Worm (Caenorhabditis elegans): ENCODE measurements around the gene Y54G2A.52.
A peak's percentile ranks its signal among the peaks of the same experiment; 100 is the strongest.
"Not testable (repeated sequence)": the region's sequence is repeated elsewhere in the genome, so short reads cannot be mapped to it uniquely, and the experiment has no call there.

Y54G2A.52 gene

ce11 chrIV:2793956-2794355, 4.5 kb downstream of the Y54G2A.52 start:
- TF ChIP-seq mls-2 (tag; optimal IDR thresholded peaks at IDR 0.05) (no peak), bed-3 (GFP tag; optimal IDR thresholded peaks at IDR 0.05) (no peak), nhr-28 (tag; optimal IDR thresholded peaks at IDR 0.05) (no peak), ceh-39 (tag; optimal IDR thresholded peaks at IDR 0.05) (no peak), flh-1 (GFP tag; optimal IDR thresholded peaks at IDR 0.05) (no peak), ces-1 (GFP tag; optimal IDR thresholded peaks at IDR 0.05) (no peak), mep-1 (tag; optimal IDR thresholded peaks at IDR 0.05) (no peak), cnd-1 (tag; optimal IDR thresholded peaks at IDR 0.05) (no peak)

ce11 chrIV:2788389-2788788, 10.1 kb downstream of the Y54G2A.52 start, which contains the start of gene atln-1:
Gene atln-1 (plus strand): TSS chrIV:2788689.
- TF ChIP-seq drap-1 (GFP tag; optimal IDR thresholded peaks at IDR 0.05); blmp-1 (tag; optimal IDR thresholded peaks at IDR 0.05); sem-2 (GFP tag; optimal IDR thresholded peaks at IDR 0.05): not testable (repeated sequence)

ce11 chrIV:2785057-2785456, 13.4 kb downstream of the Y54G2A.52 start:
- TF ChIP-seq pha-4 (tag; optimal IDR thresholded peaks at IDR 0.05): peak; percentile 71
- peak; percentile 90 for TF ChIP-seq ces-1 (GFP tag; optimal IDR thresholded peaks at IDR 0.05)
- TF ChIP-seq unc-62 (GFP tag; optimal IDR thresholded peaks at IDR 0.05): peak; percentile 13
- TF ChIP-seq mls-2 (tag; optimal IDR thresholded peaks at IDR 0.05): no peak
- TF ChIP-seq sem-2 (GFP tag; optimal IDR thresholded peaks at IDR 0.05): no peak

DNA sequence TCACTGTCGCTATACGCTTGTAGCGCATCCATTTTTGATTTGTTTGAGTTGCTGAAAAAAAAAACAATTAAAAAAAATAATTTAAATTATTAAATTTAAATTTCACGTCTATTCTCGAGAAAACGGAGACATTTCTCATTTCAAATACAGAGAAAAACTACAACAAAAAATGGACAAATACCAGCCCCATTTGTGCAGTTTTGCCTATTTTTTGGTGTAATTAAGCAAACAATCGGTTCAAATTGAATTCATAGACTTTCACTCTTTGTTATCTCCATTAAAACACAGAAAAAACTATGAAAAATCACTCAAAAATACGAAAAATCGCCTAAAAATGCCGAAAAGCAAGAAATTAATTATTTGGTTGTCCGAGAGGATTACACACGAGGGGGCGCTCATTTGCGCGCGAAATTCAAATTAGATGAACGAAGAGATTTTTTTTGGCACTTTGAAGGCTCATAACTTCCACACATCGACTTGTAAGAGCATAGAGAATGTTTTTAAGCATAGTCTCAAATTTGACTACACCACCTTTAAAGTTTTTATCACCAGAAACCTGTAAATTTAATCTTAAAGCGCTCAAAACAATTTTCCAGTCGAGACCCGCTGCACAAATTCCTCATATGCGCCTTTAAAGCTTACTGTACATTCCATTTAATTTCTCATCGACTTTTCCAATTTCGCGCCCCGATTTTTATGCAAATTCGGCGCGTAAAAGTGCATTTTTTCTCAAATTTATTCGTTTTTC, 15.5 kb downstream of the Y54G2A.52 start, which contains the start of gene Y54G2A.12:
TSS of gene Y54G2A.12 (minus strand) at position 51 of the 748 bp plus-strand sequence.
- TF ChIP-seq ces-1 (GFP tag; optimal IDR thresholded peaks at IDR 0.05): no peak
- TF ChIP-seq flh-1 (GFP tag; optimal IDR thresholded peaks at IDR 0.05): no peak
- no peak for TF ChIP-seq ztf-11 (tag; optimal IDR thresholded peaks at IDR 0.05)
- TF ChIP-seq pha-4 (tag; optimal IDR thresholded peaks at IDR 0.05): no peak
- no peak for TF ChIP-seq unc-120 (tag; optimal IDR thresholded peaks at IDR 0.05; ENCODE audit: poor library complexity, severe bottlenecking)
- TF ChIP-seq lsy-2 (tag; optimal IDR thresholded peaks at IDR 0.05): no peak
- no peak for TF ChIP-seq ceh-43 (GFP tag; optimal IDR thresholded peaks at IDR 0.05)

- not testable (repeated sequence) for TF ChIP-seq nhr-237, ceh-39, ztf-11 (tag; optimal IDR thresholded peaks at IDR 0.05)
These were observed 20.6 kb downstream of the Y54G2A.52 start, which contains the start of gene Y54G2A.72 for ce11 chrIV:2777841-2778240. Gene Y54G2A.72 (plus strand): TSS chrIV:2778141.

ce11 chrIV:2776733-2777132, 21.8 kb downstream of the Y54G2A.52 start:
- TF ChIP-seq mep-1 (tag; optimal IDR thresholded peaks at IDR 0.05): no peak
- TF ChIP-seq M03D4.4 (tag; optimal IDR thresholded peaks at IDR 0.05): no peak
- no peak for TF ChIP-seq elt-1 (tag; optimal IDR thresholded peaks at IDR 0.05; ENCODE audit: borderline replicate concordance, insufficient read depth)
- TF ChIP-seq hlh-1 (tag; optimal IDR thresholded peaks at IDR 0.05): no peak
- TF ChIP-seq pha-4 (tag; optimal IDR thresholded peaks at IDR 0.05): no peak
- TF ChIP-seq flh-1 (GFP tag; optimal IDR thresholded peaks at IDR 0.05): no peak
- no peak for TF ChIP-seq nhr-12 (tag; optimal IDR thresholded peaks at IDR 0.05)
- TF ChIP-seq snpc-4 (tag; optimal IDR thresholded peaks at IDR 0.05): no peak
- TF ChIP-seq ceh-43 (GFP tag; optimal IDR thresholded peaks at IDR 0.05): no peak
- TF ChIP-seq ceh-83 (GFP tag; optimal IDR thresholded peaks at IDR 0.05): no peak
- no peak for TF ChIP-seq zip-8 (tag; optimal IDR thresholded peaks at IDR 0.05)
- no peak for TF ChIP-seq lsy-2 (tag; optimal IDR thresholded peaks at IDR 0.05)
- TF ChIP-seq ham-2 (GFP tag; optimal IDR thresholded peaks at IDR 0.05): no peak
- no peak for TF ChIP-seq nhr-237 (tag; optimal IDR thresholded peaks at IDR 0.05)
- no peak for TF ChIP-seq mls-2 (tag; optimal IDR thresholded peaks at IDR 0.05)
- no peak for TF ChIP-seq nhr-2 (tag; optimal IDR thresholded peaks at IDR 0.05)
- no peak for TF ChIP-seq unc-39 (tag; optimal IDR thresholded peaks at IDR 0.05)
- TF ChIP-seq bed-3 (GFP tag; optimal IDR thresholded peaks at IDR 0.05): no peak
- no peak for TF ChIP-seq elt-3 (tag; optimal IDR thresholded peaks at IDR 0.05)

Data from whole organism, mixed stage, embryonic.